Worm (Caenorhabditis elegans) whole organism, young adult: Measurements from ENCODE around the gene srd-8.

ENCODE experiments used
- F49E8.2 ChIP-seq: sonication (generic microtip); optimal IDR thresholded peaks from 3 replicates; lab custom pipeline; 2017; ENCODE audit warnings: missing genetic modification characterization, mild to moderate bottlenecking, missing compliant biosample characterization, antibody characterized with exemption, moderate library complexity; ENCODE audit not compliant: insufficient read depth
- Y67H2A.10 ChIP-seq: fragments of 200-800 bp; sonication (Bioruptor generic); conservative IDR thresholded peaks from 2 replicates; pipeline ENCODE4 v1.3.6; 2022; ENCODE audit warnings: missing genetic modification reagents, missing genetic modification characterization, missing compliant biosample characterization
- ZK185.1 ChIP-seq: sonication (generic microtip); optimal IDR thresholded peaks from 2 replicates; lab custom pipeline; 2016; ENCODE audit warnings: mild to moderate bottlenecking, missing genetic modification characterization, missing compliant biosample characterization; ENCODE audit not compliant: poor library complexity, severe bottlenecking
- ceh-100 ChIP-seq: fragments of 200-800 bp; sonication (Bioruptor generic); IDR thresholded peaks from 2 replicates; pipeline ENCODE4 v1.3.6; 2022; ENCODE audit warnings: missing genetic modification reagents, missing genetic modification characterization, missing compliant biosample characterization
- efl-1 ChIP-seq: fragments of 150-350 bp; optimal IDR thresholded peaks from 2 replicates; lab custom pipeline; 2014; ENCODE audit warnings: missing biosample characterization, missing genetic modification reagents, missing genetic modification characterization
- egrh-3 ChIP-seq: fragments of 200-800 bp; sonication (Bioruptor generic); IDR thresholded peaks from 2 replicates; pipeline ENCODE4 v1.3.6; 2022; ENCODE audit warnings: missing genetic modification reagents, missing genetic modification characterization, missing compliant biosample characterization
- hsf-1 ChIP-seq: fragments of 200-800 bp; sonication (Bioruptor generic); IDR thresholded peaks from 2 replicates; pipeline ENCODE4 v1.3.6; 2022; ENCODE audit warnings: missing genetic modification reagents, missing genetic modification characterization, missing compliant biosample characterization
- madf-8 ChIP-seq: fragments of 200-800 bp; sonication (Bioruptor generic); conservative IDR thresholded peaks from 2 replicates; pipeline ENCODE4 v1.3.6; 2022; ENCODE audit warnings: missing genetic modification reagents, missing genetic modification characterization, missing compliant biosample characterization
- nfya-1 ChIP-seq: sonication (generic microtip); optimal IDR thresholded peaks from 2 replicates; lab custom pipeline; 2017; ENCODE audit warnings: antibody characterized with exemption, missing compliant biosample characterization, missing genetic modification characterization, borderline replicate concordance; ENCODE audit not compliant: insufficient read depth
- nhr-27 ChIP-seq: fragments of 200-800 bp; sonication (Bioruptor generic); optimal IDR thresholded peaks from 2 replicates; lab custom pipeline; 2018; ENCODE audit warnings: mild to moderate bottlenecking, missing genetic modification characterization, moderate library complexity, missing compliant biosample characterization
- snpc-1.3 ChIP-seq: sonication (generic microtip); optimal IDR thresholded peaks from 2 replicates; lab custom pipeline; 2017; ENCODE audit warnings: missing genetic modification characterization, mild to moderate bottlenecking, missing compliant biosample characterization, antibody characterized with exemption, moderate library complexity, missing genotype, missing genetic modification reagents; ENCODE audit not compliant: insufficient read depth
- sptf-2 ChIP-seq: fragments of 200-800 bp; sonication (Bioruptor generic); optimal IDR thresholded peaks from 2 replicates; lab custom pipeline; 2018; ENCODE audit warnings: mild to moderate bottlenecking, missing genetic modification characterization, missing compliant biosample characterization
- unc-62 ChIP-seq: fragments of 150-350 bp; optimal IDR thresholded peaks from 2 replicates; lab custom pipeline; 2014; ENCODE audit warnings: missing biosample characterization, missing genetic modification reagents, missing genetic modification characterization
- ztf-3 ChIP-seq: fragments of 200-800 bp; sonication (Bioruptor generic); optimal IDR thresholded peaks from 2 replicates; lab custom pipeline; 2018; ENCODE audit warnings: mild to moderate bottlenecking, missing genetic modification characterization, missing compliant biosample characterization

ce11 chrIV:5635551-5635950 lies 9.9 kb downstream of the srd-8 start, which contains the start of gene srd-13:
- TF ChIP-seq Y67H2A.10 (GFP tag; lab: Robert Waterston, UW) (no peak), F49E8.2 (no peak), sptf-2 (GFP tag; lab: Kevin White, UChicago) (no peak), nhr-27 (tag; lab: Kevin White, UChicago) (no peak), egrh-3 (GFP tag; lab: Robert Waterston, UW) (no peak), nfya-1 (tag; lab: Kevin White, UChicago) (no peak), unc-62 (GFP tag; lab: Kevin White, UChicago) (no peak), hsf-1 (GFP tag; lab: Robert Waterston, UW) (no peak), madf-8 (GFP tag; lab: Robert Waterston, UW) (no peak), ceh-100 (no peak), ZK185.1 (tag; lab: Kevin White, UChicago) (no peak), snpc-1.3 (tag; lab: Kevin White, UChicago) (no peak), ztf-3 (no peak), efl-1 (GFP tag; lab: Kevin White, UChicago) (no peak)
